Worm (Caenorhabditis elegans) whole organism, L2 larva: ENCODE results near the gene F02A9.1.
A peak's percentile ranks its signal among the peaks of the same experiment; 100 is the strongest.

ENCODE experiments used
- C34F6.9 ChIP-seq: fragments of 150-350 bp; optimal IDR thresholded peaks from 2 replicates; lab custom pipeline; 2014; ENCODE audit warnings: missing biosample characterization, missing genetic modification characterization
- F13H6.1 ChIP-seq: sonication (generic microtip); optimal IDR thresholded peaks from 2 replicates; lab custom pipeline; 2016; ENCODE audit warnings: missing genetic modification characterization, missing compliant biosample characterization
- R02D3.7 ChIP-seq: fragments of 150-350 bp; optimal IDR thresholded peaks from 2 replicates; lab custom pipeline; 2014; ENCODE audit warnings: missing biosample characterization, missing genetic modification characterization
- Y55F3AM.14 ChIP-seq: fragments of 200-800 bp; sonication (Bioruptor generic); optimal IDR thresholded peaks from 2 replicates; lab custom pipeline; 2018; ENCODE audit warnings: mild to moderate bottlenecking, missing genetic modification characterization, missing compliant biosample characterization
- ZK546.5 ChIP-seq: sonication (generic microtip); optimal IDR thresholded peaks from 2 replicates; lab custom pipeline; 2017; ENCODE audit warnings: missing biosample characterization, missing genetic modification characterization
- alr-1 ChIP-seq: fragments of 150-350 bp; optimal IDR thresholded peaks from 2 replicates; lab custom pipeline; 2014; ENCODE audit warnings: missing biosample characterization, missing genetic modification characterization
- aly-2 ChIP-seq: fragments of 150-350 bp; optimal IDR thresholded peaks from 2 replicates; lab custom pipeline; 2014; ENCODE audit warnings: missing biosample characterization, missing genetic modification characterization
- ama-1 ChIP-seq: fragments of 150-350 bp; optimal IDR thresholded peaks from 2 replicates; lab custom pipeline; 2018; ENCODE audit warnings: inconsistent platforms
- blmp-1 ChIP-seq: sonication (generic microtip); optimal IDR thresholded peaks from 2 replicates; lab custom pipeline; 2017; ENCODE audit warnings: missing genetic modification characterization, mild to moderate bottlenecking, missing compliant biosample characterization, antibody characterized with exemption, moderate library complexity; ENCODE audit not compliant: insufficient read depth
- ceh-16 ChIP-seq: fragments of 150-350 bp; optimal IDR thresholded peaks from 2 replicates; lab custom pipeline; 2014; ENCODE audit warnings: missing biosample characterization, missing genetic modification characterization
- ceh-82 ChIP-seq: fragments of 150-350 bp; optimal IDR thresholded peaks from 2 replicates; lab custom pipeline; 2014; ENCODE audit warnings: missing biosample characterization, missing genetic modification characterization
- crh-2 ChIP-seq: sonication (generic microtip); optimal IDR thresholded peaks from 2 replicates; lab custom pipeline; 2017; ENCODE audit warnings: missing biosample characterization, missing genetic modification characterization
- dmd-4 ChIP-seq: sonication (generic microtip); optimal IDR thresholded peaks from 2 replicates; lab custom pipeline; 2017; ENCODE audit warnings: missing biosample characterization, missing genetic modification characterization
- egl-27 ChIP-seq: sonication (generic microtip); optimal IDR thresholded peaks from 3 replicates; lab custom pipeline; 2017; ENCODE audit warnings: missing biosample characterization, missing genetic modification reagents, missing genetic modification characterization
- fos-1 ChIP-seq: fragments of 150-350 bp; optimal IDR thresholded peaks from 2 replicates; lab custom pipeline; 2014; ENCODE audit warnings: missing biosample characterization, missing genetic modification characterization
- gmeb-1 ChIP-seq: fragments of 150-350 bp; optimal IDR thresholded peaks from 2 replicates; lab custom pipeline; 2014; ENCODE audit warnings: missing biosample characterization, missing genetic modification characterization
- lin-11 ChIP-seq: fragments of 150-350 bp; sonication (generic microtip); optimal IDR thresholded peaks from 2 replicates; lab custom pipeline; 2014; ENCODE audit warnings: missing biosample characterization, missing genetic modification characterization, inconsistent platforms, mixed read lengths
- lin-13 ChIP-seq: fragments of 150-350 bp; optimal IDR thresholded peaks from 2 replicates; lab custom pipeline; 2014; ENCODE audit warnings: missing biosample characterization, missing genetic modification reagents, missing genetic modification characterization
- lin-39 ChIP-seq: fragments of 150-350 bp; optimal IDR thresholded peaks from 2 replicates; lab custom pipeline; 2014; ENCODE audit warnings: missing biosample characterization, missing genetic modification reagents, missing genetic modification characterization
- lsy-2 ChIP-seq, 2 experiments: fragments of 150-350 bp in 1 of 2; sonication (generic microtip) in 1 of 2; optimal IDR thresholded peaks; 2 replicates each; lab custom pipeline; 2014 to 2017; ENCODE audit warnings: missing biosample characterization in 2 of 2, missing genetic modification characterization in 2 of 2
- mab-5 ChIP-seq: fragments of 150-350 bp; optimal IDR thresholded peaks from 2 replicates; lab custom pipeline; 2014; ENCODE audit warnings: missing biosample characterization, missing genetic modification characterization
- mbf-1 ChIP-seq: sonication (generic microtip); optimal IDR thresholded peaks from 2 replicates; lab custom pipeline; 2017; ENCODE audit warnings: missing biosample characterization, missing genetic modification characterization
- mdl-1 ChIP-seq, 2 experiments: fragments of 150-350 bp in 1 of 2; sonication (generic microtip) in 1 of 2; optimal IDR thresholded peaks; 2 replicates each; lab custom pipeline; 2017; ENCODE audit warnings: missing biosample characterization in 2 of 2, missing genetic modification characterization in 2 of 2
- nhr-10 ChIP-seq: sonication (generic microtip); optimal IDR thresholded peaks from 2 replicates; lab custom pipeline; 2017; ENCODE audit warnings: missing biosample characterization, missing genetic modification characterization
- nhr-12 ChIP-seq: fragments of 150-350 bp; optimal IDR thresholded peaks from 2 replicates; lab custom pipeline; 2014; ENCODE audit warnings: missing biosample characterization, missing genetic modification characterization
- nhr-129 ChIP-seq: fragments of 150-350 bp; optimal IDR thresholded peaks from 2 replicates; lab custom pipeline; 2014; ENCODE audit warnings: missing biosample characterization, missing genetic modification characterization
- nhr-21 ChIP-seq: fragments of 150-350 bp; optimal IDR thresholded peaks from 2 replicates; lab custom pipeline; 2014; ENCODE audit warnings: missing biosample characterization, missing genetic modification characterization
- nhr-23 ChIP-seq: fragments of 150-350 bp; optimal IDR thresholded peaks from 2 replicates; lab custom pipeline; 2014; ENCODE audit warnings: missing biosample characterization, missing genetic modification reagents, missing genetic modification characterization
- nhr-25 ChIP-seq: fragments of 150-350 bp; sonication (generic microtip); optimal IDR thresholded peaks from 3 replicates; lab custom pipeline; 2014; ENCODE audit warnings: missing biosample characterization, missing genetic modification characterization
- nhr-6 ChIP-seq: fragments of 150-350 bp; optimal IDR thresholded peaks from 2 replicates; lab custom pipeline; 2014; ENCODE audit warnings: missing biosample characterization, missing genetic modification characterization
- nhr-77 ChIP-seq: fragments of 150-350 bp; optimal IDR thresholded peaks from 2 replicates; lab custom pipeline; 2014; ENCODE audit warnings: missing biosample characterization, missing genetic modification characterization
- peb-1 ChIP-seq: fragments of 150-350 bp; optimal IDR thresholded peaks from 2 replicates; lab custom pipeline; 2014; ENCODE audit warnings: missing biosample characterization, missing genetic modification characterization
- sem-4 ChIP-seq: fragments of 150-350 bp; optimal IDR thresholded peaks from 2 replicates; lab custom pipeline; 2014; ENCODE audit warnings: missing biosample characterization, missing genetic modification reagents, missing genetic modification characterization
- sma-3 ChIP-seq: sonication (generic microtip); optimal IDR thresholded peaks from 2 replicates; lab custom pipeline; 2016; ENCODE audit warnings: missing genetic modification reagents, missing genetic modification characterization, missing compliant biosample characterization
- sma-9 ChIP-seq, 2 experiments: fragments of 150-350 bp in 1 of 2; sonication (generic microtip) in 1 of 2; optimal IDR thresholded peaks; 2 replicates each; lab custom pipeline; 2014 to 2016; ENCODE audit warnings: missing genetic modification characterization in 2 of 2, mild to moderate bottlenecking in 1 of 2, missing biosample characterization in 1 of 2, missing compliant biosample characterization in 1 of 2, missing genetic modification reagents in 1 of 2, moderate library complexity in 1 of 2
- snpc-4 ChIP-seq: fragments of 150-350 bp; optimal IDR thresholded peaks from 2 replicates; lab custom pipeline; 2014; ENCODE audit warnings: missing biosample characterization, missing genetic modification characterization
- unc-55 ChIP-seq: fragments of 150-350 bp; sonication (generic microtip); optimal IDR thresholded peaks from 3 replicates; lab custom pipeline; 2014; ENCODE audit warnings: missing biosample characterization, missing genetic modification reagents, missing genetic modification characterization
- unc-62 ChIP-seq: fragments of 150-350 bp; optimal IDR thresholded peaks from 2 replicates; lab custom pipeline; 2014; ENCODE audit warnings: missing biosample characterization, missing genetic modification reagents, missing genetic modification characterization
- zag-1 ChIP-seq: fragments of 150-350 bp; optimal IDR thresholded peaks from 2 replicates; lab custom pipeline; 2014; ENCODE audit warnings: missing biosample characterization, missing genetic modification characterization
- ztf-1 ChIP-seq: fragments of 200-800 bp; sonication (Bioruptor generic); conservative IDR thresholded peaks from 2 replicates; pipeline ENCODE4 v1.3.6; 2022; ENCODE audit warnings: missing genetic modification characterization, missing compliant biosample characterization

F02A9.1 gene

ce11 chrIII:9051119-9051597, 26.4 kb downstream of the F02A9.1 start (continued):
- peak; percentile 59 for TF ChIP-seq Y55F3AM.14 (GFP tag; lab: Kevin White, UChicago)
- TF ChIP-seq unc-55 = peak; percentile 60
- no peak for TF ChIP-seq R02D3.7 (tag; lab: Kevin White, UChicago)
- TF ChIP-seq blmp-1 = no peak
- no peak for TF ChIP-seq lin-11 (tag; lab: Kevin White, UChicago)
- TF ChIP-seq ceh-82 (tag; lab: Kevin White, UChicago) = no peak
- TF ChIP-seq sem-4 (tag; lab: Kevin White, UChicago) = peak; percentile 80
- peak; percentile 53 for TF ChIP-seq nhr-25 (tag; lab: Kevin White, UChicago)
- peak; percentile 71 for TF ChIP-seq gmeb-1 (tag; lab: Kevin White, UChicago)
- no peak for TF ChIP-seq peb-1 (tag; lab: Kevin White, UChicago)
- TF ChIP-seq dmd-4 (tag; lab: Kevin White, UChicago) = no peak
- TF ChIP-seq nhr-129 (tag; lab: Kevin White, UChicago) = peak; percentile 96
- no peak for TF ChIP-seq ztf-1 (GFP tag; lab: Robert Waterston, UW)
- no peak for TF ChIP-seq mbf-1 (tag; lab: Kevin White, UChicago)
- TF ChIP-seq nhr-12 = peak; percentile 58
- TF ChIP-seq, all 48 proteins: peak for 25

- no peak for TF ChIP-seq ZK546.5 (tag; lab: Kevin White, UChicago)
- TF ChIP-seq ceh-16 = no peak
- TF ChIP-seq nhr-21 = no peak
- TF ChIP-seq nhr-129 (tag; lab: Kevin White, UChicago) = no peak
- no peak for TF ChIP-seq blmp-1
- TF ChIP-seq lin-39 = no peak
- TF ChIP-seq dmd-4 (tag; lab: Kevin White, UChicago) = no peak
- TF ChIP-seq sem-4 (tag; lab: Kevin White, UChicago) = no peak
- no peak for TF ChIP-seq mbf-1 (tag; lab: Kevin White, UChicago)
- no peak for TF ChIP-seq egl-27 (tag; lab: Kevin White, UChicago)
- TF ChIP-seq sma-9 (GFP tag; optimal IDR thresholded peaks at IDR 0.05; lab: Kevin White, UChicago) = no peak
- no peak for TF ChIP-seq sma-9 (tag; optimal IDR thresholded peaks at IDR 0.05; lab: Kevin White, UChicago)
- no peak for TF ChIP-seq mab-5 (tag; lab: Kevin White, UChicago)
- no peak for TF ChIP-seq sma-3
- no peak for TF ChIP-seq nhr-6 (tag; lab: Kevin White, UChicago)
- TF ChIP-seq snpc-4 (tag; lab: Kevin White, UChicago) = no peak
- TF ChIP-seq lin-11 (tag; lab: Kevin White, UChicago) = no peak
- no peak for TF ChIP-seq crh-2
Measured at ce11 chrIII:9050600-9050999, 27.0 kb downstream of the F02A9.1 start, which contains the start of gene ikke-1. Gene ikke-1 (minus strand): TSS chrIII:9050700.

- TF ChIP-seq nhr-77 (no peak), crh-2 (no peak), unc-62 (GFP tag; lab: Kevin White, UChicago) (no peak), zag-1 (no peak), blmp-1 (no peak), nhr-23 (tag; lab: Kevin White, UChicago) (no peak), lin-13 (no peak), ceh-16 (no peak), unc-55 (no peak), mdl-1 (tag; optimal IDR thresholded peaks at IDR 0.05; lab: Kevin White, UChicago) (no peak), aly-2 (tag; lab: Kevin White, UChicago) (no peak), R02D3.7 (tag; lab: Kevin White, UChicago) (no peak), C34F6.9 (tag; lab: Kevin White, UChicago) (no peak), alr-1 (tag; lab: Kevin White, UChicago) (no peak)
Measured at ce11 chrIII:9047260-9047659, 30.3 kb downstream of the F02A9.1 start.

ce11 chrIII:9045838-9046237, 31.8 kb downstream of the F02A9.1 start, which contains the start of gene R107.2:
Gene R107.2 (minus strand): TSS chrIII:9045938.
- TF ChIP-seq fos-1 (tag; lab: Kevin White, UChicago) (no peak), lsy-2 (tag; optimal IDR thresholded peaks at IDR 0.05; lab: Kevin White, UChicago) (no peak), unc-55 (peak; percentile 61), alr-1 (tag; lab: Kevin White, UChicago) (no peak), F13H6.1 (tag; lab: Kevin White, UChicago) (no peak), egl-27 (tag; lab: Kevin White, UChicago) (no peak), lin-39 (no peak), nhr-10 (tag; lab: Kevin White, UChicago) (no peak), sma-3 (no peak), nhr-21 (no peak), ama-1 (lab: Kevin White, UChicago) (peak; percentile 2)
